Worm (Caenorhabditis elegans): ENCODE data around the gene sra-28.

DNA sequence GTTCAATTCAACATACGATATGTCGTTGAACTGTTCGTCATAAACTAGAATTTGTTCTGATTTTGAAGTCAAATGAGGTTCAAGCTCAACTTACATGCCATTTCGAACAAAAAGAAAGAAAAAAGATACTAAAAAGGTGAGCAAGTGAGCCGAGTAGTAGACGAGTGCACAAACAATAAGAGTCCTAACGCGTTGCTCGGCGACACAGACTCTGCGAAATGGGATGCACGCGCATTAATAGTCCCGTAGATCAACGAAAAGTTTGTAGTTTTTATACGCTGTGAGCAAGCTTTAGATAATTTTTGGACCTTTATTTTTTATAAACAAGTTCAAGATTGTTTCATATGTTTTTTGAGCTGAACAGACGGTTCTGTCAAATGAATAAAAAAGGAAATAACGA is 44.9 kb downstream of the sra-28 start, which contains the start of gene C56E6.4:
- TF ChIP-seq ama-1 (optimal IDR thresholded peaks at IDR 0.05) (no peak), aly-1 (tag; optimal IDR thresholded peaks at IDR 0.05) (no peak), pes-1 (GFP tag; IDR thresholded peaks at IDR 0.05) (no peak), hmg-4 (GFP tag; optimal IDR thresholded peaks at IDR 0.05) (no peak), hnd-1 (tag; optimal IDR thresholded peaks at IDR 0.05) (no peak), F13C5.2 (tag; optimal IDR thresholded peaks at IDR 0.05) (no peak), ceh-36 (tag; optimal IDR thresholded peaks at IDR 0.05) (no peak), flt-1 (GFP tag; IDR thresholded peaks at IDR 0.05) (no peak), scrt-1 (GFP tag; IDR thresholded peaks at IDR 0.05) (no peak), sea-1 (GFP tag; conservative IDR thresholded peaks at IDR 0.05) (no peak)
